Fruit fly (Drosophila melanogaster) whole organism, pupa: ENCODE measurements around the gene Pus7.
A peak's percentile ranks its signal among the peaks of the same experiment; 100 is the strongest.

Source experiments
- CG10348 ChIP-seq: fragments of 200-800 bp; sonication (Bioruptor generic); IDR thresholded peaks from 2 replicates; pipeline ENCODE4 v1.3.6; 2022; ENCODE audit warnings: missing biosample characterization, missing genetic modification characterization
- CG12605 ChIP-seq: fragments of 200-800 bp; sonication (Bioruptor generic); IDR thresholded peaks from 2 replicates; pipeline ENCODE4 v1.3.6; 2022; ENCODE audit warnings: missing biosample characterization, missing genetic modification characterization
- CG15710 ChIP-seq: fragments of 200-800 bp; sonication (Bioruptor generic); optimal IDR thresholded peaks from 2 replicates; lab custom pipeline; 2018; ENCODE audit warnings: missing biosample characterization, mild to moderate bottlenecking, missing genetic modification characterization, moderate library complexity
- CG32121 ChIP-seq: fragments of 200-800 bp; sonication (Bioruptor generic); IDR thresholded peaks from 2 replicates; pipeline ENCODE4 v1.3.6; 2022; ENCODE audit warnings: missing biosample characterization, missing genetic modification characterization
- CG34367 ChIP-seq: fragments of 200-800 bp; sonication (Bioruptor generic); optimal IDR thresholded peaks from 2 replicates; lab custom pipeline; 2018; ENCODE audit warnings: missing biosample characterization, mild to moderate bottlenecking, missing genetic modification characterization
- CG4496 ChIP-seq: fragments of 200-800 bp; sonication (Bioruptor generic); IDR thresholded peaks from 3 replicates; pipeline ENCODE4 v1.3.6; 2022; ENCODE audit warnings: missing biosample characterization, missing genetic modification characterization
- CG8159 ChIP-seq: fragments of 200-800 bp; sonication (Bioruptor generic); optimal IDR thresholded peaks from 3 replicates; lab custom pipeline; 2018; ENCODE audit warnings: missing biosample characterization, mild to moderate bottlenecking, missing genetic modification characterization, moderate library complexity
- CG9948 ChIP-seq: fragments of 200-800 bp; sonication (Bioruptor generic); optimal IDR thresholded peaks from 2 replicates; lab custom pipeline; 2018; ENCODE audit warnings: missing biosample characterization, mild to moderate bottlenecking, missing genetic modification characterization, moderate library complexity
- D1 ChIP-seq: fragments of 200-800 bp; sonication (Bioruptor generic); optimal IDR thresholded peaks from 2 replicates; lab custom pipeline; 2018; ENCODE audit warnings: missing biosample characterization, mild to moderate bottlenecking, missing genetic modification characterization, moderate library complexity
- EcR ChIP-seq: fragments of 200-800 bp; sonication (Bioruptor generic); optimal IDR thresholded peaks from 3 replicates; lab custom pipeline; 2019; ENCODE audit warnings: missing biosample characterization, missing genetic modification characterization, mild to moderate bottlenecking, moderate library complexity, missing genetic modification reagents
- Pif1A ChIP-seq: fragments of 200-800 bp; sonication (Bioruptor generic); optimal IDR thresholded peaks from 3 replicates; lab custom pipeline; 2016; ENCODE audit warnings: missing biosample characterization, missing genetic modification characterization
- Snoo ChIP-seq: fragments of 200-800 bp; sonication (Bioruptor generic); optimal IDR thresholded peaks from 3 replicates; lab custom pipeline; 2017; ENCODE audit warnings: missing biosample characterization, mild to moderate bottlenecking, missing genetic modification characterization, inconsistent platforms
- rn ChIP-seq: fragments of 200-800 bp; sonication (Bioruptor generic); IDR thresholded peaks from 2 replicates; pipeline ENCODE4 v1.3.6; 2022; ENCODE audit warnings: missing biosample characterization, missing genetic modification characterization

DNA sequence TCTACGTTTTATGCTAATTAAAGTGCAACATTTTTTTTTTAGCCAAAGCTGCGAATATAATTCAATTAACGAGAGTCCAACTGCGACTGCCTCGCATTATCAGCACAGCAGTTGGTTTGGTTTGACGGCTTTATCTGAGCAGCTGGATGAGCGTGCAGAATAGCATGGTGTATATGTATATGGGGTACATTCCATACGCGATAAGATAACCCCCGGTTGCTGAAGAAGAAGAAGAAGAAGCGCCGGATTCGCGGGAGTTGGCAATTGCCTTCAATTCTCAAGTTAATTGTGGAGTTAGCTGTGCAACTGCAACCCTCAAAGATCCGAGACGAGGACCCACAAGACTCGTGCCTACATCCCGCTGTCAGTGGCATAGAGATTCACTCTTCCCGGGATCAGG, 35.7 kb downstream of the Pus7 start:
- no peak for TF ChIP-seq CG12605
- no peak for TF ChIP-seq CG4496 (GFP tag; lab: Robert Waterston, UW)
- TF ChIP-seq CG15710, result no peak
- no peak for TF ChIP-seq D1
- TF ChIP-seq Pif1A (GFP tag; lab: Kevin White, UChicago), result no peak
- no peak for TF ChIP-seq CG9948 (tag; lab: Kevin White, UChicago)
- TF ChIP-seq Snoo, result no peak
- peak; percentile 2 for TF ChIP-seq EcR (GFP tag; lab: Kevin White, UChicago)
- no peak for TF ChIP-seq CG8159 (tag; lab: Kevin White, UChicago)
- TF ChIP-seq CG34367, result no peak
- no peak for TF ChIP-seq CG32121 (GFP tag; lab: Robert Waterston, UW)
- TF ChIP-seq rn (GFP tag; lab: Robert Waterston, UW), result no peak
- TF ChIP-seq CG10348 (GFP tag; lab: Robert Waterston, UW), result no peak
